Worm (Caenorhabditis elegans): ENCODE measurements around the gene apn-1.

DNA sequence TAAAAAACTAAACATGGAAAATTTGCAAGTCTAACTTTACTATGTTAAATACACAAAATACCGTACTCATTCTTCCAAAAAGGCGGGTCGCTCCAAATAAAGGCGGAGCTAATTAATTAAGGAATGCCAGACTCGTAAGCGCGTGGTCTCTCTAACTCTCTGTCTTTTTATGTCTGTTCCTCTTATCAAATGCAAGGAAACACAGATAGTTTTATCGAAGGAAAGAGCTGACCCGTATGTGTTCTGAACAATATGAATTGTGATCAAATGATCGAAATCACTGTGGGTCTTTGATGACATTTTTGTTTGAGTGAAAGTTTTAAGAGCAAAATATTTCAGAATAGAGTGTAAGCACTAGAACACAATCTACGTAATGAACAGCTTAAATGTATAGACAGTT is 45.9 kb upstream of the apn-1 start:
- TF ChIP-seq him-1 (tag; optimal IDR thresholded peaks at IDR 0.05) = no peak
- TF ChIP-seq W03F9.2 (tag; optimal IDR thresholded peaks at IDR 0.05) = no peak
- no peak for TF ChIP-seq dao-5 (tag; optimal IDR thresholded peaks at IDR 0.05)
